Worm (Caenorhabditis elegans): ENCODE data around the gene tasp-1.

Gene tasp-1

DNA sequence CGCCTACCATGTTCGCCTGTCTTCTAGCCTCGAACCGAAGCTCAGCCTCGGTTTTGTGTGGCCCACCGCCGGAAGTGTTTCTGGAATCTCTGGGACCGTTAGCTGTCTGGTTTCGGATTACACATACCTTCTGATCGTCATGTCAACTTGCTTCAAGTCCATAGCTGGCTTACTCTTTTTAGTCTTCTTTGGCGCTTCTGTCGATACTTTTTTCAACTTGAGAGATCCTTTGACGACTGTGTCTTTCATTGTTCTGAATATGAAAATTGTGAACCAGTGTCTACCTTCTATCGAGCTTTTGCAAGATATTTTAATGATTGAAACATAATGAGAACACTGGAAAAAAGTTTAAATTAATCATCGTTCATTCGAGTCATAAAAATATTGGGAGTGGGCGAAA lies 18.6 kb upstream of the tasp-1 start, which contains the start of gene K01G5.8 (continued):
- TF ChIP-seq F49E8.2 (tag; optimal IDR thresholded peaks at IDR 0.05; ENCODE audit: insufficient read depth) (peak; percentile 48), Y53G8AR.9 (GFP tag; conservative IDR thresholded peaks at IDR 0.05) (peak; percentile 61; the same call in 1 of the 2 replicates), ztf-25 (GFP tag; IDR thresholded peaks at IDR 0.05) (no peak), hrde-1 (tag; optimal IDR thresholded peaks at IDR 0.05; ENCODE audit: borderline replicate concordance) (no peak), mcd-1 (GFP tag; IDR thresholded peaks at IDR 0.05) (peak; percentile 6; the same call in 1 of the 2 replicates), F52B5.7 (tag; optimal IDR thresholded peaks at IDR 0.05) (no peak), efl-1 (GFP tag; optimal IDR thresholded peaks at IDR 0.05) (peak; percentile 20), nfyb-1 (GFP tag; IDR thresholded peaks at IDR 0.05) (0 out of 2 replicates have a peak, but pooled peaks have one; percentile 12)

DNA sequence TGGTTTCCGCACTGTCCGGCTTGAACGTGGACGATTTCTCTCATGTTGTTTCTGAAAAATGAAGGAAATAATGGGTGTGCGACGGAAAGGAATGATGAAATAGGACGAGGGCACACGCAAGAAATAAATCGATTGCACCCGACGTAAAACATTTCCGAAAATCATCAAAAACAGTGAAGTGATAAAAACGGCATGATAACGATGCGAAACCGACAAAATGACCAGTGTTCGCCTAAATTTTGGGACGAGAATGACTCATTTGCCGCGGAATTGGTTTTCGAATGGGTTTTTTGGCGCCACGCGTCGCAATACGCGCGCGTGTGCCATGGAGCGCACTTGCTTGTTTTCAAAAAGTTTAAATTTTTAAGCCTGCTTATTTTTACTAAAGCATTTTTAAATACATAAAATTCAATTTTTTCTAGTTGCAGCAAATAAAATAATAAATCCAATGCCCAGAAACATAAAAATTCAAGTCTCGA lies 16.7 kb upstream of the tasp-1 start, which contains the start of the genes tbb-1 and rib-2:
Gene tbb-1, minus strand, starts transcription at position 51 of the 479 bp plus-strand sequence.
Gene rib-2, plus strand, starts transcription at position 429 of the 479 bp plus-strand sequence.
- TF ChIP-seq snpc-4 (GFP tag; optimal IDR thresholded peaks at IDR 0.05) (peak; percentile 36), snpc-4 (tag; optimal IDR thresholded peaks at IDR 0.05) (peak; percentile 62 to 86 (median 79)), somi-1 (GFP tag; optimal IDR thresholded peaks at IDR 0.05) (no peak), him-1 (tag; optimal IDR thresholded peaks at IDR 0.05) (peak; percentile 65), mes-4 (tag; optimal IDR thresholded peaks at IDR 0.05) (no peak), lin-26 (GFP tag; IDR thresholded peaks at IDR 0.05) (peak; percentile 77), tlf-1 (GFP tag; optimal IDR thresholded peaks at IDR 0.05) (peak; percentile 99), bed-2 (GFP tag; IDR thresholded peaks at IDR 0.05) (peak; percentile 76), hlh-26 (GFP tag; conservative IDR thresholded peaks at IDR 0.05) (no peak), bed-1 (GFP tag; IDR thresholded peaks at IDR 0.05) (no peak), hsf-1 (GFP tag; IDR thresholded peaks at IDR 0.05) (peak; percentile 95), ztf-25 (GFP tag; IDR thresholded peaks at IDR 0.05) (peak; percentile 91), ztf-22 (GFP tag; optimal IDR thresholded peaks at IDR 0.05) (peak; percentile 69), B0019.2 (GFP tag; conservative IDR thresholded peaks at IDR 0.05) (peak; percentile 97), nfya-1 (tag; optimal IDR thresholded peaks at IDR 0.05; ENCODE audit: borderline replicate concordance, insufficient read depth) (no peak), akir-1 (GFP tag; optimal IDR thresholded peaks at IDR 0.05) (no peak), nhr-80 (tag; optimal IDR thresholded peaks at IDR 0.05) (peak; percentile 99), F33H1.4 (GFP tag; IDR thresholded peaks at IDR 0.05) (peak; percentile 91), attf-6 (GFP tag; IDR thresholded peaks at IDR 0.05) (peak; percentile 87), lin-40 (tag; optimal IDR thresholded peaks at IDR 0.05) (peak; percentile 68), hrde-1 (tag; optimal IDR thresholded peaks at IDR 0.05; ENCODE audit: borderline replicate concordance) (peak; percentile 87), let-526 (GFP tag; IDR thresholded peaks at IDR 0.05) (peak; percentile 89), hmg-1.2 (GFP tag; IDR thresholded peaks at IDR 0.05) (peak; percentile 86), aptf-3 (GFP tag; IDR thresholded peaks at IDR 0.05) (peak; percentile 87; the same call in 1 of the 2 replicates), hlh-12 (tag; optimal IDR thresholded peaks at IDR 0.05) (no peak), Y53F4B.3 (GFP tag; IDR thresholded peaks at IDR 0.05) (peak; percentile 55), nhr-90 (tag; optimal IDR thresholded peaks at IDR 0.05) (peak; percentile 82), Y53G8AR.9 (GFP tag; conservative IDR thresholded peaks at IDR 0.05) (peak; percentile 98), K12H6.12 (tag; optimal IDR thresholded peaks at IDR 0.05) (peak; percentile 38), zim-3 (tag; optimal IDR thresholded peaks at IDR 0.05) (no peak), rcor-1 (GFP tag; IDR thresholded peaks at IDR 0.05) (peak; percentile 94), attf-5 (GFP tag; optimal IDR thresholded peaks at IDR 0.05) (peak; percentile 99), ZK185.1 (tag; optimal IDR thresholded peaks at IDR 0.05; ENCODE audit: poor library complexity, severe bottlenecking) (no peak), nhr-27 (tag; optimal IDR thresholded peaks at IDR 0.05) (no peak), madf-6 (GFP tag; IDR thresholded peaks at IDR 0.05) (peak; percentile 100), nhr-179 (tag; optimal IDR thresholded peaks at IDR 0.05) (no peak), ceh-27 (GFP tag; optimal IDR thresholded peaks at IDR 0.05) (peak; percentile 69), unc-62 (GFP tag; optimal IDR thresholded peaks at IDR 0.05) (no peak), cebp-1 (GFP tag; IDR thresholded peaks at IDR 0.05) (peak; percentile 85), cebp-1 (tag; optimal IDR thresholded peaks at IDR 0.05) (peak; percentile 93), unc-130 (GFP tag; optimal IDR thresholded peaks at IDR 0.05) (peak; percentile 96)

Data from whole organism, young adult.